Worm (Caenorhabditis elegans): ENCODE results near the gene set-27.

ce11 chrIII:2746553-2746952, 45.8 kb downstream of the set-27 start, which contains the start of gene Y71H2AM.14:
- TF ChIP-seq ceh-36 (tag; optimal IDR thresholded peaks at IDR 0.05) (no peak), hmg-4 (GFP tag; optimal IDR thresholded peaks at IDR 0.05) (no peak), pes-1 (GFP tag; IDR thresholded peaks at IDR 0.05) (no peak), ama-1 (optimal IDR thresholded peaks at IDR 0.05) (no peak)
